Worm (Caenorhabditis elegans) whole organism, late embryonic: Measurements from ENCODE around the gene R05G9.1.

Experiments used
- C08G9.2 ChIP-seq: sonication (generic microtip); optimal IDR thresholded peaks from 2 replicates; lab custom pipeline; 2016; ENCODE audit warnings: mild to moderate bottlenecking, missing genetic modification characterization, moderate library complexity, missing compliant biosample characterization
- F13H6.1 ChIP-seq: sonication (generic microtip); optimal IDR thresholded peaks from 2 replicates; lab custom pipeline; 2016; ENCODE audit warnings: missing genetic modification characterization, missing compliant biosample characterization
- K09A11.1 ChIP-seq: sonication (generic microtip); optimal IDR thresholded peaks from 2 replicates; lab custom pipeline; 2017; ENCODE audit warnings: antibody characterized with exemption, mild to moderate bottlenecking, missing genetic modification characterization, missing compliant biosample characterization; ENCODE audit not compliant: insufficient read depth
- Y22D7AL.16 ChIP-seq: sonication (generic microtip); optimal IDR thresholded peaks from 2 replicates; lab custom pipeline; 2016; ENCODE audit warnings: missing genetic modification characterization, missing compliant biosample characterization
- ahr-1 ChIP-seq: sonication (generic microtip); optimal IDR thresholded peaks from 2 replicates; lab custom pipeline; 2016; ENCODE audit warnings: missing genetic modification characterization, missing compliant biosample characterization
- ceh-18 ChIP-seq: sonication (generic microtip); optimal IDR thresholded peaks from 2 replicates; lab custom pipeline; 2016; ENCODE audit warnings: missing genetic modification characterization, missing compliant biosample characterization
- ceh-19 ChIP-seq: fragments of 200-800 bp; sonication (Bioruptor generic); optimal IDR thresholded peaks from 2 replicates; lab custom pipeline; 2018; ENCODE audit warnings: mild to moderate bottlenecking, missing genetic modification characterization, missing compliant biosample characterization
- ceh-2 ChIP-seq: sonication (generic microtip); optimal IDR thresholded peaks from 2 replicates; lab custom pipeline; 2016; ENCODE audit warnings: missing genotype, missing genetic modification characterization, missing compliant biosample characterization
- ceh-30 ChIP-seq: fragments of 150-350 bp; optimal IDR thresholded peaks from 2 replicates; lab custom pipeline; 2014; ENCODE audit warnings: missing biosample characterization, missing genetic modification characterization
- ceh-34 ChIP-seq: sonication (generic microtip); optimal IDR thresholded peaks from 2 replicates; lab custom pipeline; 2016; ENCODE audit warnings: mild to moderate bottlenecking, missing genetic modification characterization, missing compliant biosample characterization
- ceh-45 ChIP-seq: fragments of 200-800 bp; sonication (Bioruptor generic); IDR thresholded peaks from 2 replicates; pipeline ENCODE4 v1.3.6; 2022; ENCODE audit warnings: missing genetic modification reagents, missing genetic modification characterization, missing compliant biosample characterization
- ceh-48 ChIP-seq: sonication (generic microtip); optimal IDR thresholded peaks from 2 replicates; lab custom pipeline; 2016; ENCODE audit warnings: missing genetic modification characterization, inconsistent platforms, missing compliant biosample characterization
- ceh-6 ChIP-seq: fragments of 200-800 bp; sonication (Bioruptor generic); optimal IDR thresholded peaks from 2 replicates; lab custom pipeline; 2018; ENCODE audit warnings: mild to moderate bottlenecking, missing genetic modification characterization, missing compliant biosample characterization
- che-1 ChIP-seq: sonication (generic microtip); optimal IDR thresholded peaks from 2 replicates; lab custom pipeline; 2016; ENCODE audit warnings: mild to moderate bottlenecking, missing genetic modification characterization, missing compliant biosample characterization
- elt-2 ChIP-seq: sonication (generic microtip); optimal IDR thresholded peaks from 2 replicates; lab custom pipeline; 2016; ENCODE audit warnings: missing genetic modification reagents, missing genetic modification characterization, missing compliant biosample characterization
- elt-4 ChIP-seq: sonication (generic microtip); optimal IDR thresholded peaks from 2 replicates; lab custom pipeline; 2016; ENCODE audit warnings: missing genetic modification characterization, missing compliant biosample characterization
- fax-1 ChIP-seq: sonication (generic microtip); optimal IDR thresholded peaks from 2 replicates; lab custom pipeline; 2016; ENCODE audit warnings: missing genotype, missing genetic modification characterization, missing compliant biosample characterization
- fkh-6 ChIP-seq: sonication (generic microtip); optimal IDR thresholded peaks from 2 replicates; lab custom pipeline; 2016; ENCODE audit warnings: missing genetic modification characterization, missing compliant biosample characterization
- gmeb-2 ChIP-seq: sonication (generic microtip); optimal IDR thresholded peaks from 2 replicates; lab custom pipeline; 2016; ENCODE audit warnings: missing genetic modification characterization, inconsistent platforms, missing compliant biosample characterization
- hlh-15 ChIP-seq: sonication (generic microtip); optimal IDR thresholded peaks from 2 replicates; lab custom pipeline; 2016; ENCODE audit warnings: missing genetic modification characterization, missing compliant biosample characterization
- hlh-30 ChIP-seq: sonication (generic microtip); optimal IDR thresholded peaks from 2 replicates; lab custom pipeline; 2017; ENCODE audit warnings: antibody characterized with exemption, missing genetic modification characterization, missing compliant biosample characterization; ENCODE audit not compliant: insufficient read depth
- hlh-6 ChIP-seq: sonication (generic microtip); optimal IDR thresholded peaks from 2 replicates; lab custom pipeline; 2016; ENCODE audit warnings: missing genotype, missing genetic modification characterization, missing compliant biosample characterization
- lim-6 ChIP-seq: sonication (generic microtip); optimal IDR thresholded peaks from 2 replicates; lab custom pipeline; 2016; ENCODE audit warnings: missing genetic modification characterization, missing compliant biosample characterization
- lin-11 ChIP-seq: fragments of 200-800 bp; sonication (Bioruptor generic); optimal IDR thresholded peaks from 2 replicates; lab custom pipeline; 2018; ENCODE audit warnings: mild to moderate bottlenecking, missing genetic modification characterization, missing compliant biosample characterization
- madf-2 ChIP-seq: sonication (generic microtip); optimal IDR thresholded peaks from 2 replicates; lab custom pipeline; 2017; ENCODE audit warnings: missing genetic modification characterization, missing compliant biosample characterization
- nfya-1 ChIP-seq: sonication (generic microtip); optimal IDR thresholded peaks from 2 replicates; lab custom pipeline; 2017; ENCODE audit warnings: missing genetic modification characterization, mild to moderate bottlenecking, missing compliant biosample characterization, antibody characterized with exemption, moderate library complexity
- nhr-232 ChIP-seq: sonication (generic microtip); optimal IDR thresholded peaks from 2 replicates; lab custom pipeline; 2016; ENCODE audit warnings: missing genetic modification characterization, missing compliant biosample characterization
- pag-3 ChIP-seq: sonication (generic microtip); optimal IDR thresholded peaks from 2 replicates; lab custom pipeline; 2016; ENCODE audit warnings: missing compliant biosample characterization, missing genetic modification characterization, borderline replicate concordance
- pat-9 ChIP-seq: fragments of 200-800 bp; sonication (Bioruptor generic); optimal IDR thresholded peaks from 2 replicates; lab custom pipeline; 2018; ENCODE audit warnings: mild to moderate bottlenecking, missing genetic modification characterization, moderate library complexity, missing compliant biosample characterization
- pha-2 ChIP-seq: sonication (generic microtip); optimal IDR thresholded peaks from 2 replicates; lab custom pipeline; 2017; ENCODE audit warnings: mild to moderate bottlenecking, missing genetic modification characterization, missing compliant biosample characterization
- pha-4 ChIP-seq: fragments of 150-350 bp; optimal IDR thresholded peaks from 2 replicates; lab custom pipeline; 2018; ENCODE audit warnings: missing biosample characterization, missing genetic modification reagents, missing genetic modification characterization
- rnt-1 ChIP-seq: sonication (generic microtip); optimal IDR thresholded peaks from 2 replicates; lab custom pipeline; 2016; ENCODE audit warnings: missing genetic modification characterization, missing compliant biosample characterization
- sox-4 ChIP-seq: sonication (generic microtip); optimal IDR thresholded peaks from 2 replicates; lab custom pipeline; 2017; ENCODE audit warnings: mild to moderate bottlenecking, missing genetic modification characterization, inconsistent platforms, missing compliant biosample characterization
- tbx-2 ChIP-seq: sonication (generic microtip); optimal IDR thresholded peaks from 2 replicates; lab custom pipeline; 2016; ENCODE audit warnings: missing genetic modification characterization, missing compliant biosample characterization
- unc-3 ChIP-seq, 2 experiments: fragments of 200-800 bp in 1 of 2; sonication (Bioruptor generic) in 1 of 2; sonication (generic microtip) in 1 of 2; conservative IDR thresholded peaks in 1 of 2; optimal IDR thresholded peaks in 1 of 2; 2 replicates each; pipeline versions ENCODE4 v1.3.6 to Lab custom; 2016 to 2022; ENCODE audit warnings: missing compliant biosample characterization in 2 of 2, missing genetic modification characterization in 2 of 2, missing genetic modification reagents in 1 of 2
- unc-42 ChIP-seq: sonication (generic microtip); optimal IDR thresholded peaks from 2 replicates; lab custom pipeline; 2016; ENCODE audit warnings: missing genotype, missing genetic modification characterization, missing compliant biosample characterization
- unc-55 ChIP-seq: sonication (generic microtip); optimal IDR thresholded peaks from 2 replicates; lab custom pipeline; 2017; ENCODE audit warnings: missing biosample characterization, missing genetic modification reagents, missing genetic modification characterization
- unc-86 ChIP-seq: sonication (generic microtip); optimal IDR thresholded peaks from 2 replicates; lab custom pipeline; 2016; ENCODE audit warnings: missing genetic modification characterization, missing compliant biosample characterization

Gene R05G9.1

DNA sequence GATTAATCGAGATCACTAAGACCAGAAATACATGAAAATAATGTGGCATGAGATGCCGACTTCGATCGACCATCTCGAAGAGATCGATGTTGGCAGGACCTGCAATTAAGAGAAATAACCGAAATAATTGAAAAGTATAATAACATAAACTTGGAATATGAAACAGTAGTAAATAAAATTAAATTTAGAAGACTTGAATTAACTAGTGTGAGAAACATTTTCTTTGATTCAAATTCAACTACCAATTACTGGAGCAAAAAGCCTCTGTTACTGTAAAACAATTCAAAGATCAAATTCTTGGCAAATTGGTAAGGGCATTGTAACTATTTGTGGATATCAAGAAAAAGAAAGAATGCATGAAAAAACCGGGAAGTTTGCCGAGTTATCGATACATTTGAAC, 10.9 kb downstream of the R05G9.1 start, which contains the start of gene R05G9R.1:
TSS of gene R05G9R.1 (minus strand) at position 101 of the 400 bp plus-strand sequence.
- no peak for TF ChIP-seq pha-4 (tag; lab: Kevin White, UChicago)
- no peak for TF ChIP-seq ceh-48
- no peak for TF ChIP-seq lim-6 (tag; lab: Kevin White, UChicago)
- TF ChIP-seq fkh-6 (tag; lab: Kevin White, UChicago): no peak
- no peak for TF ChIP-seq ahr-1 (tag; lab: Kevin White, UChicago)

ce11 chrII:6516276-6516675, 13.3 kb downstream of the R05G9.1 start, which contains the start of gene C56E6.7:
TSS of gene C56E6.7 (plus strand) at chrII:6516576.
- TF ChIP-seq ahr-1 (tag; lab: Kevin White, UChicago) (no peak), gmeb-2 (tag; lab: Kevin White, UChicago) (no peak), hlh-15 (no peak), nfya-1 (tag; lab: Kevin White, UChicago) (no peak), che-1 (no peak), madf-2 (tag; lab: Kevin White, UChicago) (no peak), tbx-2 (tag; lab: Kevin White, UChicago) (no peak), ceh-30 (tag; lab: Kevin White, UChicago) (no peak), Y22D7AL.16 (tag; lab: Kevin White, UChicago) (no peak), unc-42 (tag; lab: Kevin White, UChicago) (no peak), nhr-232 (tag; lab: Kevin White, UChicago) (no peak), elt-2 (no peak), elt-4 (no peak), pat-9 (tag; lab: Kevin White, UChicago) (no peak), fax-1 (tag; lab: Kevin White, UChicago) (no peak), lim-6 (tag; lab: Kevin White, UChicago) (no peak), unc-86 (tag; lab: Kevin White, UChicago) (no peak), lin-11 (tag; lab: Kevin White, UChicago) (no peak), pha-2 (tag; lab: Kevin White, UChicago) (no peak), hlh-6 (no peak)

- TF ChIP-seq madf-2 (tag; lab: Kevin White, UChicago) (no peak), ceh-34 (no peak), ceh-19 (GFP tag; lab: Kevin White, UChicago) (no peak), unc-3 (GFP tag; conservative IDR thresholded peaks at IDR 0.05; lab: Robert Waterston, UW) (no peak), unc-3 (tag; optimal IDR thresholded peaks at IDR 0.05; lab: Kevin White, UChicago) (no peak), ceh-2 (tag; lab: Kevin White, UChicago) (no peak)
- TF ChIP-seq, all 69 proteins: peak for 0
Observed at ce11 chrII:6519703-6520102, 16.7 kb downstream of the R05G9.1 start.

ce11 chrII:6520103-6520502, 17.1 kb downstream of the R05G9.1 start:
- TF ChIP-seq ceh-19 (GFP tag; lab: Kevin White, UChicago): no peak
- TF ChIP-seq rnt-1: no peak
- no peak for TF ChIP-seq hlh-15
- TF ChIP-seq, all 69 proteins: peak for 0

ce11 chrII:6521316-6521715, 18.3 kb downstream of the R05G9.1 start, which contains the start of gene toe-2:
TSS of gene toe-2 (minus strand) at chrII:6521385.
- TF ChIP-seq F13H6.1 (tag; lab: Kevin White, UChicago) (no peak), lim-6 (tag; lab: Kevin White, UChicago) (no peak), ceh-30 (tag; lab: Kevin White, UChicago) (no peak), nfya-1 (tag; lab: Kevin White, UChicago) (no peak), hlh-30 (no peak), nhr-232 (tag; lab: Kevin White, UChicago) (no peak), lin-11 (tag; lab: Kevin White, UChicago) (no peak), ceh-6 (GFP tag; lab: Kevin White, UChicago) (no peak), rnt-1 (no peak), sox-4 (tag; lab: Kevin White, UChicago) (no peak), C08G9.2 (tag; lab: Kevin White, UChicago) (no peak), ceh-45 (no peak), ceh-18 (tag; lab: Kevin White, UChicago) (no peak), unc-55 (GFP tag; lab: Kevin White, UChicago) (no peak), K09A11.1 (tag; lab: Kevin White, UChicago) (no peak), pag-3 (no peak)
